Worm (Caenorhabditis elegans): ENCODE measurements around the gene H20J04.4.

The H20J04.4 gene

DNA sequence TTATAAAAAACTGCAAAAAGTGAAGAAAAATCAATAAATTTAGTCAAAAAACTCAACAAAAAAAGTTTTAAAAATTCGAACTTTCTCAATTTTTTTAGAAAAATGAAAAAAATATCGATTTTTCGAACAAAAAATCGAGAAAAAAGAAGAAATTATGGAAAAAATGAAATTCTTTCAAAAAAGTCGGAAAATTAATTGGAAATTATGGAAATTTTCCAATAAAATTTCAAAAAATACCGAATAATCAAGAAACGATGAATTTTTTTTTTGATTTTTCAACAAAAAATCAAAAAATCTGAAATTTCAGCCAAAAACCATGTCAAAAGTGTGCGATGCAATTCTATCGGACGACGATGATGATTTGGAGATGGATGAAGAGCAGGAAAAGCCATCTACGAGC lies at the start of gene H20J04.4:
Gene H20J04.4, plus strand, starts transcription at position 301 of the 400 bp plus-strand sequence.
- TF ChIP-seq bed-1 (GFP tag; IDR thresholded peaks at IDR 0.05) = no peak
- no peak for TF ChIP-seq egl-18 (GFP tag; IDR thresholded peaks at IDR 0.05)
- no peak for TF ChIP-seq F33H1.4 (GFP tag; IDR thresholded peaks at IDR 0.05)
- no peak for TF ChIP-seq somi-1 (GFP tag; optimal IDR thresholded peaks at IDR 0.05)
- TF ChIP-seq lin-40 (tag; optimal IDR thresholded peaks at IDR 0.05) = no peak

DNA sequence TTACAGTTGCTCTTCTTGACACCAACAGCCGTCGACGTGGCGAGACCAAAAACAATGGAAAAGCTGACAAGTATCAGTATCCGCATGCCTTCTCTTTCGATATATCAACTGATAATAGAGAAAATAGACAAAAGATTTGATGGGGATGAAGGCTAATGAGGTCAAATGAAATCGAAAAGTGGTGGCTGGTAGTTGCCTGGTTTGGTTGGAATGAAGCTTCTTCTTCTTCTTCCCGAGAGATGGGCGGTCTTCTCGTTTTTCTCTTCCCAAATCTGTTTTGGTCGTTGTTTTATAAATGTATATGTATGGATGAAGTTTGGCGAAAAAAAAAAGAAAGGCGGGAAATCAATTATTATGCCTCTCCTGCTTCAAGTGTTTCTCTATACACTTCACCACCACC lies 47.1 kb upstream of the H20J04.4 start, which contains the start of gene C01F1.5:
Gene C01F1.5, minus strand, starts transcription at position 103 of the 400 bp plus-strand sequence.
- TF ChIP-seq B0336.3 (GFP tag; IDR thresholded peaks at IDR 0.05) = no peak
- TF ChIP-seq dox-1 (GFP tag; IDR thresholded peaks at IDR 0.05) = no peak
- no peak for TF ChIP-seq zfh-2 (GFP tag; conservative IDR thresholded peaks at IDR 0.05)
- TF ChIP-seq F39B2.1 (GFP tag; IDR thresholded peaks at IDR 0.05) = no peak
- TF ChIP-seq snpc-3.4 (tag; optimal IDR thresholded peaks at IDR 0.05) = peak; percentile 5
- no peak for TF ChIP-seq ztf-26 (tag; optimal IDR thresholded peaks at IDR 0.05)
- TF ChIP-seq pbrm-1 (GFP tag; IDR thresholded peaks at IDR 0.05) = no peak

DNA sequence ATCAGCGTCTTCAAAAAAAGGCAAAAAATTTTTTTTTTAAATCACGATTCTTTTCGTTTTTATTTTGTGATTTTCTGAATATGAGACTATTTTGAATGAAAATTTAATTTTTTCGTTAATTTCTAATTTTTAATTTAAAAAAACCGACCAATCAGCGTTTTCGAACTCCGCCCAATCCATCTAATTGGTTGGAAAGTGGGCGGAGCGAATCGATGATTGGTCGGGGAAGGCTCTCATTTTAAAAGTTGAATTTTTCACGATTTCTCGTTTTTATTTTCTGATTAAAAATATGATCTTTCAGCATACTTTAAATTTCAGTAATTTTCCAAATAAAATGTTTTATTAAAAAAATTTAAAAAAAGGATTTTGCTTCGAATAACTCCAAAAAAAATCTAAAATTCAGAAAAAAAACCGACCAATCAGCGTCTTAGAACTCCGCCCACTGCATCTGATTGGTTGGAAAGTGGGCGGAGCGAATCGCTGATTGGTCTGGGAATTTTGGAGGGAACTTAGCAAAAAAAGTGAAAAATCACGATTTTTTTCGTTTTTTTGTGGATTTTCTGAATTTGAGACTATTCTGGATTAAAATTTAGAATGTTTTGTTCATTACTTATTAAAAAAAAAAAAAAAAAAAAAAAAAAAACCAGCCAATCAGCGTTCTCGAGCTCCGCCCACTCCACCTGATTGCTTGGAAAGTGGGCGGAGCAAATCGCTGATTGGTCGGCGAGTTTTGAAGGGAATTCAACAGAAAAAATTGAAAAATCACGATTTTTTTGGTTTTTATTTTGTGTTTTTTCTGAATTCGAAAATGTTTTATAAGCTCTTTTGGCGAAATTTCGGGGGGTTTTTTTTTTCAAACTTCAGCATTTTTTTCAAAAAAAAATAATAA lies 44.3 kb upstream of the H20J04.4 start:
- TF ChIP-seq lir-1 (GFP tag; conservative IDR thresholded peaks at IDR 0.05) = no peak
- no peak for TF ChIP-seq ceh-79 (tag; optimal IDR thresholded peaks at IDR 0.05)
- TF ChIP-seq lin-35 (GFP tag; optimal IDR thresholded peaks at IDR 0.05) = no peak
- TF ChIP-seq B0336.3 (GFP tag; IDR thresholded peaks at IDR 0.05) = no peak
- TF ChIP-seq somi-1 (GFP tag; optimal IDR thresholded peaks at IDR 0.05) = no peak
- TF ChIP-seq nfyb-1 (GFP tag; IDR thresholded peaks at IDR 0.05) = peak; percentile 66; the same call in 1 of the 2 replicates

DNA sequence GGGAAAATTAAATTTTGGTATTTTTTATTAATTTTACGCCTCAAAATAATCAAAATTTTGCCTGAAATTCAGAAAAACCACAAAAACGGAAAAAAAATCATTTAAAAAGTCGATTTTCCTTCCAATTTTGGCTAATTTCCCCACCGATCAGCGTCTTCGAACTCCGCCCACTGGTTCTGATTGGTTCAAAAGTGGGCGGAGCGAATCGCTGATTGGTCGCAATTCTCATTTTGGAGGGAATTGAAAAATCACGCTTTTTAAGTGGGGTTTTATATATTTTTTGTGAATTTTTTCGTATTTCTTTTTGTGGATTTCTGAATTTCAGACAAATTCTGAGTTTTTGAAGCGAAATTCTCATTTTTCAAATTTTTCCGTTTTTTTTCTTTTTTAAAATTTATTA lies 41.9 kb upstream of the H20J04.4 start:
- TF ChIP-seq nfyb-1 (GFP tag; IDR thresholded peaks at IDR 0.05) (0 out of 2 replicates have a peak, but pooled peaks have one; percentile 31), cebp-1 (GFP tag; IDR thresholded peaks at IDR 0.05) (no peak), cebp-1 (tag; optimal IDR thresholded peaks at IDR 0.05) (no peak)

DNA sequence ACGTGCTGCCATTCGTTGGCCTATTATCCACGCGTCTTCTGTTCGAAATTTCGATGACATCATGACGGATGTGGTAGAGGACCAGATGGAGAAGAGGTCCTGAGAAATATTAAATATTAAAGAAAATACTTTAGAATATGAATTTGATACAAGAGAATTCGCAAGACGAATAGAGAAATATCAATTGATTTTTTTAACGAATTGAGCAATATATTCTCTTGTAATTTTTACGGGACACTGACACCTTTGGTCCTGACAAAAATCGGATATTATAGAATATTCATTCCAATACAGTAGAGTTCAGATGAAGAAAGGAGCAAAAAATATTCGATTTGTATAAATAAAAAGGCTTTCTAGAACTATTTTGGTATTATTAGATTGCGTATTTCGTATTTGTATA lies 40.7 kb upstream of the H20J04.4 start, which contains the start of gene C01F1.6:
Gene C01F1.6, minus strand, starts transcription at position 101 of the 400 bp plus-strand sequence.
- TF ChIP-seq lin-35 (GFP tag; optimal IDR thresholded peaks at IDR 0.05) = no peak
- TF ChIP-seq let-526 (GFP tag; IDR thresholded peaks at IDR 0.05) = no peak
- TF ChIP-seq madf-3 (GFP tag; IDR thresholded peaks at IDR 0.05) = no peak
- TF ChIP-seq nhr-179 (tag; optimal IDR thresholded peaks at IDR 0.05) = no peak
- no peak for TF ChIP-seq attf-3 (GFP tag; conservative IDR thresholded peaks at IDR 0.05)
- no peak for TF ChIP-seq repo-1 (tag; optimal IDR thresholded peaks at IDR 0.05)
- no peak for TF ChIP-seq C06A6.2 (GFP tag; conservative IDR thresholded peaks at IDR 0.05)
- TF ChIP-seq die-1 (tag; optimal IDR thresholded peaks at IDR 0.05) = no peak
- no peak for TF ChIP-seq nhr-120 (GFP tag; IDR thresholded peaks at IDR 0.05)
- TF ChIP-seq bed-1 (GFP tag; IDR thresholded peaks at IDR 0.05) = no peak
- no peak for TF ChIP-seq attf-5 (GFP tag; optimal IDR thresholded peaks at IDR 0.05)
- TF ChIP-seq snpc-1.3 (tag; optimal IDR thresholded peaks at IDR 0.05; ENCODE audit: insufficient read depth) = no peak
- TF ChIP-seq egl-18 (GFP tag; IDR thresholded peaks at IDR 0.05) = no peak
- no peak for TF ChIP-seq mel-28 (tag; optimal IDR thresholded peaks at IDR 0.05; ENCODE audit: borderline replicate concordance)
- no peak for TF ChIP-seq sptf-2 (GFP tag; optimal IDR thresholded peaks at IDR 0.05)
- TF ChIP-seq mcd-1 (GFP tag; IDR thresholded peaks at IDR 0.05) = no peak
- TF ChIP-seq nhr-27 (tag; optimal IDR thresholded peaks at IDR 0.05) = no peak
- no peak for TF ChIP-seq chd-7 (tag; optimal IDR thresholded peaks at IDR 0.05)
- TF ChIP-seq nhr-90 (tag; optimal IDR thresholded peaks at IDR 0.05) = no peak
